Worm (Caenorhabditis elegans): ENCODE results near the gene sri-32.

DNA sequence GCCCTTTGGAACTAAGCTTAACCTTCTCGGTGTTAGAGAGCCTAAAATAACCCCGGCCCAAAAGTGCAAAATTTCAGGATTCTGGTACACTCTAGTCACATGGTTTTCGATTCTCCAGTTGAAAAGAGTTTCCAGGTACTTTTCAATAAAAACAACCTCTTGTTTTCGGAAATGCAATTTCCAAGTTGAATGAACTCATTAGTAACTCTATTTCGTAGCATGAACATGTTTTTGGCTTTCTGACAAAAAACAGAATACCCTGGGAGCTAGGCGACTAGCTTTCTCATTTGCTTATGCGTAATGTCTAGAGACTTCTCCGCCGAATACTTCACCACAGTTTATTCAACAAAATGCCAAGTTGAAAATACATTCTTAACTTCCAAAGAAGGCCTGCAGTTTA is 31.1 kb downstream of the sri-32 start, which contains the start of gene srh-71:
- no peak for TF ChIP-seq skn-1 (tag; optimal IDR thresholded peaks at IDR 0.05)
- TF ChIP-seq jun-1 (tag; optimal IDR thresholded peaks at IDR 0.05), result no peak
- no peak for TF ChIP-seq unc-62 (GFP tag; optimal IDR thresholded peaks at IDR 0.05)
- TF ChIP-seq nhr-28 (tag; optimal IDR thresholded peaks at IDR 0.05), result no peak
- TF ChIP-seq nhr-76 (tag; optimal IDR thresholded peaks at IDR 0.05), result no peak
- TF ChIP-seq lin-39 (tag; optimal IDR thresholded peaks at IDR 0.05), result no peak
- TF ChIP-seq elt-2 (tag; optimal IDR thresholded peaks at IDR 0.05), result no peak
- no peak for TF ChIP-seq ama-1 (optimal IDR thresholded peaks at IDR 0.05)
- no peak for TF ChIP-seq snpc-4 (tag; optimal IDR thresholded peaks at IDR 0.05)
- TF ChIP-seq fkh-10 (GFP tag; optimal IDR thresholded peaks at IDR 0.05), result no peak
- no peak for TF ChIP-seq nhr-25 (tag; optimal IDR thresholded peaks at IDR 0.05)
- TF ChIP-seq pqm-1 (tag; optimal IDR thresholded peaks at IDR 0.05), result no peak

All from whole organism, L3 larva.